Worm (Caenorhabditis elegans) whole organism, L4 larva: ENCODE measurements around the gene gst-38.

Source experiments
- ZK546.5 ChIP-seq, 2 experiments: sonication (generic microtip); optimal IDR thresholded peaks; 2 replicates each; lab custom pipeline; 2017; ENCODE audit warnings: missing biosample characterization in 2 of 2, missing genetic modification characterization in 2 of 2
- nhr-11 ChIP-seq: fragments of 150-350 bp; optimal IDR thresholded peaks from 2 replicates; lab custom pipeline; 2014; ENCODE audit warnings: missing biosample characterization, missing genetic modification characterization
- nhr-42 ChIP-seq: fragments of 200-800 bp; sonication (Bioruptor generic); IDR thresholded peaks from 2 replicates; pipeline ENCODE4 v1.3.6; 2022; ENCODE audit warnings: missing genetic modification characterization, missing compliant biosample characterization
- nhr-76 ChIP-seq: fragments of 150-350 bp; optimal IDR thresholded peaks from 2 replicates; lab custom pipeline; 2014; ENCODE audit warnings: missing biosample characterization, missing genetic modification characterization
- pha-4 ChIP-seq, 2 experiments: fragments of 150-350 bp in 1 of 2; fragments of 200-800 bp in 1 of 2; sonication (Bioruptor generic) in 1 of 2; IDR thresholded peaks in 1 of 2; optimal IDR thresholded peaks in 1 of 2; 2 replicates each; pipeline versions ENCODE4 v1.3.6 to Lab custom; 2014 to 2022; ENCODE audit warnings: missing genetic modification characterization in 2 of 2, missing genetic modification reagents in 2 of 2, missing biosample characterization in 1 of 2, missing compliant biosample characterization in 1 of 2
- snpc-4 ChIP-seq: fragments of 150-350 bp; optimal IDR thresholded peaks from 2 replicates; lab custom pipeline; 2014; ENCODE audit warnings: missing biosample characterization, missing genetic modification characterization
- tag-97 ChIP-seq: fragments of 200-800 bp; sonication (Bioruptor generic); IDR thresholded peaks from 2 replicates; pipeline ENCODE4 v1.3.6; 2022; ENCODE audit warnings: missing genetic modification characterization, missing compliant biosample characterization
- unc-62 ChIP-seq, 3 experiments: fragments of 150-350 bp in 1 of 3; sonication (generic microtip); optimal IDR thresholded peaks in 2 of 3; peaks in 1 of 3; 1 replicate in 1 of 3; 2 replicates in 2 of 3; lab custom pipeline; 2014 to 2017; ENCODE audit warnings: missing biosample characterization in 3 of 3, missing genetic modification characterization in 3 of 3, missing genetic modification reagents in 3 of 3, missing genotype in 1 of 3
- vab-7 ChIP-seq: fragments of 200-800 bp; sonication (Bioruptor generic); IDR thresholded peaks from 2 replicates; pipeline ENCODE4 v1.3.6; 2022; ENCODE audit warnings: missing genetic modification reagents, missing genetic modification characterization, missing compliant biosample characterization
- zfp-2 ChIP-seq: sonication (generic microtip); optimal IDR thresholded peaks from 2 replicates; lab custom pipeline; 2016; ENCODE audit warnings: mild to moderate bottlenecking, missing genetic modification characterization, missing compliant biosample characterization

- no peak for TF ChIP-seq tag-97
- no peak for TF ChIP-seq pha-4 (GFP tag; IDR thresholded peaks at IDR 0.05; lab: Robert Waterston, UW)
- TF ChIP-seq pha-4 (tag; optimal IDR thresholded peaks at IDR 0.05; lab: Kevin White, UChicago) = no peak
- TF ChIP-seq nhr-42 (GFP tag; lab: Robert Waterston, UW) = no peak
- TF ChIP-seq nhr-76 (tag; lab: Kevin White, UChicago) = no peak
- no peak for TF ChIP-seq zfp-2
- TF ChIP-seq nhr-11 (tag; lab: Kevin White, UChicago) = no peak
- TF ChIP-seq snpc-4 (tag; lab: Kevin White, UChicago) = no peak
- TF ChIP-seq vab-7 (GFP tag; lab: Robert Waterston, UW) = no peak
- no peak for TF ChIP-seq ZK546.5 (tag; optimal IDR thresholded peaks at IDR 0.05; lab: Kevin White, UChicago)
- TF ChIP-seq unc-62 (GFP tag; optimal IDR thresholded peaks at IDR 0.05 in 1 of 2; lab: Kevin White, UChicago) = no peak
- TF ChIP-seq unc-62 (tag; optimal IDR thresholded peaks at IDR 0.05; lab: Kevin White, UChicago) = no peak
Observed at ce11 chrV:15950903-15951302, 35.0 kb upstream of the gst-38 start, which contains the start of gene srw-59.
